Fruit fly (Drosophila melanogaster): ENCODE data around the gene CG17292.

CG17292 gene

DNA sequence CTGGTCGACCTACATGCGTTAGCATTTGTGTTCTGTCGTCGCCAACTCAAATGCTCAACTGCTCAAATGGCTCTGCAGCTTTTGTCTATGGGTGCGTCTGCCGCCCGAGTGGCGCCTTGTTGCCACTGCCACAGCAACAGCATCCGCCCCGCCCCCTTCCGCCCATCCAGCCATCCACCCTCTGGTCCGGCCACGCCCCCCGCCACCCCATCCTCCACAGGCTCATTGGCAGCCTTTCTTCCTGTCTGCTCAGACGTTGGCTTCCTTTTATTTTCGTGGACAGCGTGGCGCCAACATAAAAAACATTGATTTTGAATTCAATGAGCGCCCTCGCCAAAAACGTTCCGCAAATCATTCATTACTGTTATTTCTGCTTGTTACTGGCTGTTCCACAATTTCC is 36.6 kb upstream of the CG17292 start:
- TF ChIP-seq Rel (GFP tag; optimal IDR thresholded peaks at IDR 0.05) (no peak), Rel (tag; optimal IDR thresholded peaks at IDR 0.05) (no peak), Dfd (GFP tag; optimal IDR thresholded peaks at IDR 0.05) (peak; percentile 97), sage (GFP tag; optimal IDR thresholded peaks at IDR 0.05) (no peak)

DNA sequence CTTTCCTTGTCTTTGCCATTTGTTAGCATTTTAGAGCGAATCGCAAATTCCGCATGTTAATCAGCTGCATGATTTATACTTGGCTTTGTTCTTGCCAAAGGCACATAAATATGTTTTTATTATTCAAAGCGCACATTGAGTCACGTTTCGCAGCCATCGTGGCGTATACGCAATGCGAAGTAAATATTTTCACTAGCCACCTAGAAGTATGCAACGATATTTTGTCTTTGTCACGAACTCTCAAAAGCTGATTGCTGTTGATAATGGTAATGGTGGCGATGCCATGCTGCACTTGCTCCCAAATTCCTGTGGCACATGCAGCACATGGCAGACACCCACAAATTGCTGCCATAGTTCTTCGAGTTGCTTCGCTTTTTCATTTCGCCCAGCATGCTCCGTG is 35.5 kb upstream of the CG17292 start:
- TF ChIP-seq Hr83 (GFP tag; optimal IDR thresholded peaks at IDR 0.05; ENCODE audit: poor library complexity, severe bottlenecking): no peak
- peak; percentile 76 for TF ChIP-seq Dif (GFP tag; optimal IDR thresholded peaks at IDR 0.05; ENCODE audit: partially characterized antibody)
- TF ChIP-seq Myc (optimal IDR thresholded peaks at IDR 0.05): peak; percentile 2
- TF ChIP-seq usp (GFP tag; optimal IDR thresholded peaks at IDR 0.05): no peak
- no peak for TF ChIP-seq psq (GFP tag; optimal IDR thresholded peaks at IDR 0.05)

DNA sequence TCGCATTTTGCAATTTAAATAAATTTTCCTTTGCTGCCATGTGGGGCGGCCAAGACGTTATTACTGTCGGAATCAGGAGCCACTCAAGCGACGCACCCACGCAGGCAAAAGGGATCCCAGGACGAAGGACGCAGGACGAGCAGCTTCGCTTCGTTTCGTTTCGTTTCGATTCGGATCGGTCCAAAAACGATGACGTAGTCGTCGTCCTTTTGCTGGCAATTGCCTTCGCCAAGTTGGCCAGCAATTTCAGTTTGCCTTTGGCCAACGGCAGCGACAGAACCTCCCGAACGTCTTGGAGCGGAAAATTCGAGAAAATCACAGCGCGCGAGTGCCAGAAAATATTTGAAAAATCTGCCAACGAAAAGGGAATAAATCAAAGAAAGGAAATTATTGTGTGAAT is 32.2 kb upstream of the CG17292 start, which contains the start of gene witty:
TSS of gene witty (plus strand) at position 249 of the 400 bp plus-strand sequence.
- TF ChIP-seq pan (optimal IDR thresholded peaks at IDR 0.05): no peak
- TF ChIP-seq Hr78 (GFP tag; optimal IDR thresholded peaks at IDR 0.05): no peak
- no peak for TF ChIP-seq jim (GFP tag; optimal IDR thresholded peaks at IDR 0.05)
- no peak for TF ChIP-seq CG9705 (GFP tag; optimal IDR thresholded peaks at IDR 0.05)
- TF ChIP-seq Jra (GFP tag; optimal IDR thresholded peaks at IDR 0.05): no peak
- TF ChIP-seq fru (GFP tag; optimal IDR thresholded peaks at IDR 0.05): no peak
- TF ChIP-seq OdsH (GFP tag; optimal IDR thresholded peaks at IDR 0.05): no peak
- TF ChIP-seq woc (GFP tag; optimal IDR thresholded peaks at IDR 0.05): no peak
- no peak for TF ChIP-seq sage (GFP tag; optimal IDR thresholded peaks at IDR 0.05)
- no peak for TF ChIP-seq rgr (GFP tag; optimal IDR thresholded peaks at IDR 0.05)
- TF ChIP-seq Rel (GFP tag; optimal IDR thresholded peaks at IDR 0.05): no peak
- no peak for TF ChIP-seq Rel (tag; optimal IDR thresholded peaks at IDR 0.05)
- no peak for TF ChIP-seq h (GFP tag; optimal IDR thresholded peaks at IDR 0.05)
- no peak for TF ChIP-seq Dif (GFP tag; optimal IDR thresholded peaks at IDR 0.05; ENCODE audit: partially characterized antibody)
- TF ChIP-seq dl (GFP tag; optimal IDR thresholded peaks at IDR 0.05; ENCODE audit: insufficient read depth in 1 of 2, partially characterized antibody in 2 of 2): no peak
- no peak for TF ChIP-seq dmrt93B (GFP tag; optimal IDR thresholded peaks at IDR 0.05)
- no peak for TF ChIP-seq dsf (GFP tag; optimal IDR thresholded peaks at IDR 0.05; ENCODE audit: borderline replicate concordance)
- no peak for TF ChIP-seq ey (GFP tag; optimal IDR thresholded peaks at IDR 0.05)
- no peak for TF ChIP-seq usp (GFP tag; optimal IDR thresholded peaks at IDR 0.05)
- no peak for TF ChIP-seq Hr83 (GFP tag; optimal IDR thresholded peaks at IDR 0.05; ENCODE audit: poor library complexity, severe bottlenecking)
- no peak for TF ChIP-seq HLH106 (tag; optimal IDR thresholded peaks at IDR 0.05)

DNA sequence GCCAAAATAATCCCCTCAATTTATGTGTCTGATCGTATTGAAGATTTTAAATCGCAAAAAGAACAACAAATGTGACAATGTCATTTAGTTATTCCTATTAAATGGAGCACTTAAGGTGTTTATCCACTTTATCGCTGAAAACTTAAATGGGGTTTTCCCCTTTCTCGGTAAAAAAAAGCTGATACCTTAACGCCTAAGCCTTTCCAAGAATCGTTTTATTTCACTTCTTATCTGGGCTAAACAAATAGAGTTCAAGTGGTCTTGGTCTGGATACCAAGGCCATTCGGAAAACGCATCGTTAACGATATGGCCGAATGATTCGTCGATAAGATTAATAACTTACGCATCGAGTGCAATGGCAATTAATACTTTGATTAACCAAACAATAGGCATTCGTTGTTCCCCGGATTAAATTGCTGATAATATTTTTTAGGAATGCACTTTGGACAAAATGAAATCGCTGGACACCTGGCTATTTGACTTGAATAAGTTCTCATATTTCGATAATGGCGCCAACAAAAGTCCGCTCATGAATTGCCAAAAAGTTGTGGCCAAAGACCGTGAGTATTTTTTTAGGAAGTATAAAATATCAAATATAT is 30.4 kb upstream of the CG17292 start:
- TF ChIP-seq sv (GFP tag; optimal IDR thresholded peaks at IDR 0.05) (no peak), h (GFP tag; optimal IDR thresholded peaks at IDR 0.05) (no peak), dl (GFP tag; optimal IDR thresholded peaks at IDR 0.05; ENCODE audit: insufficient read depth in 1 of 2, partially characterized antibody in 2 of 2) (no peak), dmrt93B (GFP tag; optimal IDR thresholded peaks at IDR 0.05) (no peak), Rel (GFP tag; optimal IDR thresholded peaks at IDR 0.05) (no peak), Rel (tag; optimal IDR thresholded peaks at IDR 0.05) (peak; percentile 96), HLH106 (tag; optimal IDR thresholded peaks at IDR 0.05) (no peak)

DNA sequence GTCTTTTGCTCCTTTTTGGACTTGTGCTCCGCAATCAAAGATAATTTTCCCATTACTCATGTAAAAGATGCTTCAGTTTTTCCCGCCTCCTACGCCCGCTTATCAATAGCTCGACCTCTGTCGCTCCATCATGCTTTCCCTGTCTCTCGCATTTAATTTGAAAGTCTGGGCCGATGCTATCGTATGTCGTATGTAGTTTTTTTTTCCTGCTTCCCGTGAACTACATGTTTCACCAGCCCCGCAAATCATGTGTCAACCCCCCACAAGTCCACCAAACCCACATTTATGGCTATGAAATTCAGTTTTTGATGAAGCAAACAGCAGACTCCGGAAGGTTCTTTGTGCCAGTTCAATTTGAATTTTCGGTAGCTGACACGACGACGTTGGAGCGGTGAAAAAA is 27.9 kb upstream of the CG17292 start, which contains the start of gene CG14273:
TSS of gene CG14273 (plus strand) at position 301 of the 400 bp plus-strand sequence.
- no peak for TF ChIP-seq dl (GFP tag; optimal IDR thresholded peaks at IDR 0.05; ENCODE audit: insufficient read depth in 1 of 2, partially characterized antibody in 2 of 2)
- TF ChIP-seq dsf (GFP tag; optimal IDR thresholded peaks at IDR 0.05; ENCODE audit: borderline replicate concordance): no peak
- no peak for TF ChIP-seq Mio (GFP tag; optimal IDR thresholded peaks at IDR 0.05)

DNA sequence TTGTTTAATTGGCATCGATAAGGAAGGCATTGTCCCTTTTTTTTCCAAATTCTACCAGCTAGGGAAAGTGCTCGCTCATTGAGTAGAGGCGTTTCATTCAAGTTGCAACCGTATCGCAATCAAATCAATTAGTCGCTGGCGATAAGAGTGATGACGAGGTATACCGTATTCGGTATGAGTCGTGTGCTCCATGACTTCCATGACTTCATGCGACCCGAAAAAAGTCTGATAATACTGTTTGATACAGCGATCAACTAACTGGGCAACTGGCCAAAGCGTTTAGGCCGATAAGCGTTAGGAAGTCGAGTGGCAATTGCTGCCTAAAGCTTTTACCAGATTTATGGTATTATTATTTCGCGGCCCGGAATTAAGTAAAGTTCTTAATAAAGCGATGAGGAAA is 25.7 kb upstream of the CG17292 start:
- TF ChIP-seq h (GFP tag; optimal IDR thresholded peaks at IDR 0.05) (peak; percentile 63), Rel (GFP tag; optimal IDR thresholded peaks at IDR 0.05) (no peak), Rel (tag; optimal IDR thresholded peaks at IDR 0.05) (peak; percentile 20), Dfd (GFP tag; optimal IDR thresholded peaks at IDR 0.05) (no peak), dmrt93B (GFP tag; optimal IDR thresholded peaks at IDR 0.05) (no peak)

DNA sequence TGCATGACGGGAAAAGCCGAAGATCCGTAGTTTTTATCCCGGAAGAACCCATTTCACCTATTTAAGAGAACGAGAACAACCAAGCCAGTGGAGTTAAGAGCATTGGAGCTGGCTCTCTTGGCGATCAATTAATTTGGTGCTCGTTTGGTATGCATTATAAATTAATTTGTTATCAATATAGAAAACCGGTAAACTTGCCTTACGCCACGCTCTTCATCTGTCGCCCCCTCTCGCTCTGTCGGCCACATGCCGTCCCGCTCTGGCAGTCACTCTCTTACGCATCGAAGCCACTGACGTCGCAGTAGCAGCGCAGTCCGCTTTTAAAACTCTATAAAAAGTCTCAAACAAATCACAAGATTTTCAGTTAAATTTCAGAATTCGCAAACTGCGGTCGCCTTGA is 24.0 kb upstream of the CG17292 start, which contains the start of gene CG7778:
TSS of gene CG7778 (plus strand) at position 361 of the 400 bp plus-strand sequence.
- TF ChIP-seq CrebA (GFP tag; optimal IDR thresholded peaks at IDR 0.05; ENCODE audit: borderline replicate concordance): no peak
- peak; percentile 26 for TF ChIP-seq Dif (GFP tag; optimal IDR thresholded peaks at IDR 0.05; ENCODE audit: partially characterized antibody)
- TF ChIP-seq rgr (GFP tag; optimal IDR thresholded peaks at IDR 0.05): no peak
